Fruit fly (Drosophila melanogaster) whole organism, embryonic: ENCODE data around the gene kibra.

ENCODE experiments used
- Asciz ChIP-seq: fragments of 200-800 bp; sonication (Bioruptor generic); optimal IDR thresholded peaks from 2 replicates; lab custom pipeline; 2017; ENCODE audit warnings: missing biosample characterization, mild to moderate bottlenecking, missing genetic modification characterization, missing genetic modification reagents
- CG1024 ChIP-seq: fragments of 200-800 bp; sonication (Bioruptor generic); IDR thresholded peaks from 2 replicates; pipeline ENCODE4 v1.3.6; 2022; ENCODE audit warnings: missing biosample characterization, missing genetic modification characterization
- CG10979 ChIP-seq: fragments of 200-800 bp; sonication (Bioruptor generic); optimal IDR thresholded peaks from 2 replicates; lab custom pipeline; 2018; ENCODE audit warnings: missing biosample characterization, mild to moderate bottlenecking, missing genetic modification characterization, moderate library complexity
- CG14710 ChIP-seq: fragments of 200-800 bp; sonication (Bioruptor generic); optimal IDR thresholded peaks from 3 replicates; lab custom pipeline; 2019; ENCODE audit warnings: missing biosample characterization, mild to moderate bottlenecking, missing genetic modification characterization, moderate library complexity
- CG14965 ChIP-seq: fragments of 200-800 bp; sonication (Bioruptor generic); optimal IDR thresholded peaks from 2 replicates; lab custom pipeline; 2016; ENCODE audit warnings: missing biosample characterization, missing genetic modification characterization, borderline replicate concordance
- CG15696 ChIP-seq: fragments of 200-800 bp; sonication (Bioruptor generic); optimal IDR thresholded peaks from 2 replicates; lab custom pipeline; 2019; ENCODE audit warnings: missing biosample characterization, mild to moderate bottlenecking, missing genetic modification characterization, moderate library complexity
- CG16779 ChIP-seq: fragments of 200-800 bp; sonication (Bioruptor generic); IDR thresholded peaks from 2 replicates; pipeline ENCODE4 v1.3.6; 2022; ENCODE audit warnings: missing biosample characterization, missing genetic modification characterization
- CG17361 ChIP-seq: fragments of 200-800 bp; sonication (Bioruptor generic); IDR thresholded peaks from 3 replicates; pipeline ENCODE4 v1.3.6; 2022; ENCODE audit warnings: missing biosample characterization, missing genetic modification characterization
- CG17385 ChIP-seq: fragments of 200-800 bp; sonication (Bioruptor generic); optimal IDR thresholded peaks from 3 replicates; lab custom pipeline; 2018; ENCODE audit warnings: missing biosample characterization, mild to moderate bottlenecking, missing genetic modification characterization
- CG17802 ChIP-seq: fragments of 200-800 bp; sonication (Bioruptor generic); optimal IDR thresholded peaks from 2 replicates; lab custom pipeline; 2018; ENCODE audit warnings: missing biosample characterization, mild to moderate bottlenecking, missing genetic modification characterization, moderate library complexity
- CG1832 ChIP-seq: fragments of 200-800 bp; sonication (Bioruptor generic); optimal IDR thresholded peaks from 2 replicates; lab custom pipeline; 2017; ENCODE audit warnings: missing biosample characterization, mild to moderate bottlenecking, missing genetic modification characterization, inconsistent platforms
- CG32532 ChIP-seq: fragments of 200-800 bp; sonication (Bioruptor generic); IDR thresholded peaks from 2 replicates; pipeline ENCODE4 v1.3.6; 2022; ENCODE audit warnings: missing biosample characterization, missing genetic modification characterization
- CG32772 ChIP-seq: fragments of 200-800 bp; sonication (Bioruptor generic); IDR thresholded peaks from 2 replicates; pipeline ENCODE4 v1.3.6; 2022; ENCODE audit warnings: missing biosample characterization, missing genetic modification characterization
- CG6854 ChIP-seq: fragments of 200-800 bp; sonication (Bioruptor generic); optimal IDR thresholded peaks from 3 replicates; lab custom pipeline; 2017; ENCODE audit warnings: missing biosample characterization, mild to moderate bottlenecking, missing genetic modification characterization
- CG7745 ChIP-seq: fragments of 200-800 bp; sonication (Bioruptor generic); optimal IDR thresholded peaks from 2 replicates; lab custom pipeline; 2018; ENCODE audit warnings: missing biosample characterization, mild to moderate bottlenecking, missing genetic modification characterization, moderate library complexity
- CG7928 ChIP-seq: fragments of 200-800 bp; sonication (Bioruptor generic); optimal IDR thresholded peaks from 2 replicates; lab custom pipeline; 2017; ENCODE audit warnings: missing biosample characterization, mild to moderate bottlenecking, missing genetic modification characterization
- CG8924 ChIP-seq: fragments of 200-800 bp; optimal IDR thresholded peaks from 3 replicates; lab custom pipeline; 2019; ENCODE audit warnings: missing biosample characterization, mild to moderate bottlenecking, missing genetic modification characterization, moderate library complexity
- D ChIP-seq, 2 experiments: fragments of 200-800 bp in 1 of 2; fragments of >200 bp in 1 of 2; sonication (Bioruptor generic) in 1 of 2; optimal IDR thresholded peaks; 2 replicates in 1 of 2; 3 replicates in 1 of 2; lab custom pipeline; 2017; ENCODE audit warnings: mild to moderate bottlenecking in 1 of 2, missing biosample characterization in 1 of 2, missing genetic modification characterization in 1 of 2, missing genetic modification reagents in 1 of 2
- Dek ChIP-seq: fragments of 200-800 bp; sonication (Bioruptor generic); optimal IDR thresholded peaks from 3 replicates; lab custom pipeline; 2019; ENCODE audit warnings: missing biosample characterization, mild to moderate bottlenecking, missing genetic modification characterization, moderate library complexity
- Dfd ChIP-seq, 2 experiments: fragments of >200 bp; optimal IDR thresholded peaks; 2 replicates each; lab custom pipeline; 2017; ENCODE audit warnings: missing biosample characterization in 2 of 2, missing genetic modification characterization in 2 of 2
- Fer2 ChIP-seq: fragments of 200-800 bp; sonication (Bioruptor generic); optimal IDR thresholded peaks from 2 replicates; lab custom pipeline; 2018; ENCODE audit warnings: missing biosample characterization, mild to moderate bottlenecking, missing genetic modification characterization, moderate library complexity
- HmgZ ChIP-seq: fragments of 200-800 bp; sonication (Bioruptor generic); optimal IDR thresholded peaks from 2 replicates; lab custom pipeline; 2018; ENCODE audit warnings: missing biosample characterization, mild to moderate bottlenecking, missing genetic modification characterization
- Hr3 ChIP-seq: fragments of 200-800 bp; sonication (Bioruptor generic); optimal IDR thresholded peaks from 3 replicates; lab custom pipeline; 2016; ENCODE audit warnings: missing biosample characterization, missing genetic modification characterization
- Hr78 ChIP-seq, 2 experiments: fragments of 200-800 bp in 1 of 2; fragments of >200 bp in 1 of 2; sonication (Bioruptor generic) in 1 of 2; optimal IDR thresholded peaks; 2 replicates each; lab custom pipeline; 2017 to 2019; ENCODE audit warnings: missing biosample characterization in 2 of 2, missing genetic modification characterization in 2 of 2, mild to moderate bottlenecking in 1 of 2, moderate library complexity in 1 of 2
- Lpt ChIP-seq: fragments of >200 bp; optimal IDR thresholded peaks from 2 replicates; lab custom pipeline; 2018; ENCODE audit warnings: missing biosample characterization, missing genetic modification characterization
- Mrtf ChIP-seq: fragments of 200-800 bp; sonication (Bioruptor generic); IDR thresholded peaks from 3 replicates; pipeline ENCODE4 v1.3.6; 2022; ENCODE audit warnings: missing biosample characterization, missing genetic modification characterization
- Opbp ChIP-seq: fragments of 200-800 bp; sonication (Bioruptor generic); IDR thresholded peaks from 3 replicates; pipeline ENCODE4 v1.3.6; 2022; ENCODE audit warnings: missing biosample characterization, missing genetic modification characterization; ENCODE audit not compliant: partially characterized antibody
- Pdp1 ChIP-seq, 2 experiments: fragments of 200-800 bp; sonication (Bioruptor generic); optimal IDR thresholded peaks; 3 replicates each; lab custom pipeline; 2016; ENCODE audit warnings: missing biosample characterization in 2 of 2, missing genetic modification characterization in 2 of 2, mild to moderate bottlenecking in 1 of 2, moderate library complexity in 1 of 2
- Usf ChIP-seq: fragments of 200-800 bp; sonication (Bioruptor generic); optimal IDR thresholded peaks from 2 replicates; lab custom pipeline; 2017; ENCODE audit warnings: missing genotype, missing biosample characterization, missing genetic modification characterization
- YL-1 ChIP-seq: fragments of 200-800 bp; sonication (Bioruptor generic); optimal IDR thresholded peaks from 3 replicates; lab custom pipeline; 2017; ENCODE audit warnings: missing biosample characterization, mild to moderate bottlenecking, missing genetic modification characterization
- ac ChIP-seq: fragments of 200-800 bp; sonication (Bioruptor generic); optimal IDR thresholded peaks from 3 replicates; lab custom pipeline; 2017; ENCODE audit warnings: missing biosample characterization, mild to moderate bottlenecking, missing genetic modification characterization
- bowl ChIP-seq: fragments of 200-800 bp; sonication (Bioruptor generic); IDR thresholded peaks from 2 replicates; pipeline ENCODE4 v1.3.6; 2022; ENCODE audit warnings: missing biosample characterization, missing genetic modification characterization
- cad ChIP-seq: fragments of >200 bp; optimal IDR thresholded peaks from 2 replicates; lab custom pipeline; 2017; ENCODE audit warnings: missing biosample characterization, missing genetic modification characterization
- cato ChIP-seq: fragments of 200-800 bp; sonication (Bioruptor generic); optimal IDR thresholded peaks from 2 replicates; lab custom pipeline; 2016; ENCODE audit warnings: missing biosample characterization, missing genetic modification characterization, borderline replicate concordance
- chinmo ChIP-seq: fragments of 200-800 bp; sonication (Bioruptor generic); IDR thresholded peaks from 4 replicates; pipeline ENCODE4 v1.3.6; 2022; ENCODE audit warnings: missing biosample characterization, missing genetic modification characterization; ENCODE audit not compliant: partially characterized antibody
- chm ChIP-seq: fragments of 200-800 bp; sonication (Bioruptor generic); IDR thresholded peaks from 2 replicates; pipeline ENCODE4 v1.3.6; 2022; ENCODE audit warnings: missing biosample characterization, missing genetic modification characterization
- crp ChIP-seq, 2 experiments: fragments of 200-800 bp; sonication (Bioruptor generic); optimal IDR thresholded peaks; 2 replicates in 1 of 2; 3 replicates in 1 of 2; lab custom pipeline; 2017; ENCODE audit warnings: missing biosample characterization in 2 of 2, missing genetic modification characterization in 2 of 2, mild to moderate bottlenecking in 1 of 2, moderate library complexity in 1 of 2
- disco-r ChIP-seq: fragments of 200-800 bp; sonication (Bioruptor generic); optimal IDR thresholded peaks from 2 replicates; lab custom pipeline; 2016; ENCODE audit warnings: missing biosample characterization, missing genetic modification characterization
- dpn ChIP-seq, 2 experiments: fragments of 200-800 bp; sonication (Bioruptor generic); optimal IDR thresholded peaks; 3 replicates each; lab custom pipeline; 2016; ENCODE audit warnings: missing biosample characterization in 2 of 2, missing genetic modification characterization in 2 of 2
- ems ChIP-seq: fragments of 200-800 bp; sonication (Bioruptor generic); optimal IDR thresholded peaks from 3 replicates; lab custom pipeline; 2016; ENCODE audit warnings: missing biosample characterization, missing genetic modification characterization
- fd102C ChIP-seq: fragments of 200-800 bp; sonication (Bioruptor generic); optimal IDR thresholded peaks from 2 replicates; lab custom pipeline; 2018; ENCODE audit warnings: missing biosample characterization, mild to moderate bottlenecking, missing genetic modification characterization, moderate library complexity
- grn ChIP-seq: fragments of 200-800 bp; sonication (Bioruptor generic); optimal IDR thresholded peaks from 3 replicates; lab custom pipeline; 2017; ENCODE audit warnings: missing biosample characterization, missing genetic modification characterization
- hb ChIP-seq: fragments of 200-800 bp; sonication (Bioruptor generic); IDR thresholded peaks from 3 replicates; pipeline ENCODE4 v1.3.6; 2022; ENCODE audit warnings: missing biosample characterization, missing genetic modification characterization; ENCODE audit not compliant: partially characterized antibody
- org-1 ChIP-seq: fragments of 200-800 bp; sonication (Bioruptor generic); optimal IDR thresholded peaks from 2 replicates; lab custom pipeline; 2017; ENCODE audit warnings: missing biosample characterization, missing genetic modification characterization
- pita ChIP-seq: fragments of 200-800 bp; sonication (Bioruptor generic); optimal IDR thresholded peaks from 2 replicates; lab custom pipeline; 2017; ENCODE audit warnings: missing biosample characterization, mild to moderate bottlenecking, missing genetic modification characterization
- psq ChIP-seq: fragments of 200-800 bp; sonication (Bioruptor generic); optimal IDR thresholded peaks from 2 replicates; lab custom pipeline; 2017; ENCODE audit warnings: missing biosample characterization, missing genetic modification characterization
- pum ChIP-seq: fragments of 200-800 bp; sonication (Bioruptor generic); optimal IDR thresholded peaks from 2 replicates; lab custom pipeline; 2016; ENCODE audit warnings: missing biosample characterization, missing genetic modification characterization
- ssp ChIP-seq: fragments of 200-800 bp; sonication (Bioruptor generic); IDR thresholded peaks from 2 replicates; pipeline ENCODE4 v1.3.6; 2022; ENCODE audit warnings: missing biosample characterization, missing genetic modification characterization
- ttk ChIP-seq: fragments of 200-800 bp; sonication (Bioruptor generic); IDR thresholded peaks from 2 replicates; pipeline ENCODE4 v2.1.2; 2022; ENCODE audit warnings: missing biosample characterization, missing genetic modification characterization
- yki ChIP-seq: fragments of >200 bp; optimal IDR thresholded peaks from 3 replicates; lab custom pipeline; 2018

kibra gene

DNA sequence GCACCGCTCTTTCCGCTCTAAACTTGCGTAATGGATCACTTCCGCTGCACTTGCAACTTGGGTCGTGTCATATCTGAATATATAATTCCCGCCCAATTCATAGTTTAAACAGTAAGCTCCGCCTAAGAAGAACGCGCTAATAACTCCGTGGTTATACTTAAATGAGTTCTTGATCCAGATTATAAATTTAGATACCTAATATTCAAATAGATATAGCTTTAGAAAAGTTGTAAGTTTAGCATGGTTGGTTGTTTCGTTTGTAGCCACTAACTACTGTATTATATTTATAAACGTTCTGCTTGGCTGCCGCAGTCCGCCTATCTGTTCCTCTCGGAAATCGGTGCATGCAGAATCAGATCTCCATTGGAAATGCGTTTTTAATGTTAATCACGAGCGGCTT, 18.9 kb upstream of the kibra start (continued):
- TF ChIP-seq chm, result peak; percentile 72; the same call in 1 of the 2 replicates
- TF ChIP-seq ems (GFP tag; lab: Kevin White, UChicago), result peak; percentile 39
- TF ChIP-seq CG32772 (GFP tag; lab: Robert Waterston, UW), result peak; percentile 67
- no peak for TF ChIP-seq CG14965
- no peak for TF ChIP-seq Dek (tag; lab: Kevin White, UChicago)
- no peak for TF ChIP-seq CG7928 (GFP tag; lab: Kevin White, UChicago)
- peak; percentile 72; the same call in 1 of the 2 replicates for TF ChIP-seq ttk
- TF ChIP-seq psq (GFP tag; lab: Kevin White, UChicago), result no peak
- TF ChIP-seq CG6854, result no peak
- TF ChIP-seq fd102C (GFP tag; lab: Kevin White, UChicago), result no peak
- TF ChIP-seq CG1832 (GFP tag; lab: Kevin White, UChicago), result no peak
- no peak for TF ChIP-seq Usf
- TF ChIP-seq Opbp (GFP tag; lab: Robert Waterston, UW), result no peak
- no peak for TF ChIP-seq YL-1 (GFP tag; lab: Kevin White, UChicago)
- no peak for TF ChIP-seq bowl (GFP tag; lab: Robert Waterston, UW)
- peak; percentile 35 to 36 for TF ChIP-seq Pdp1 (GFP tag; optimal IDR thresholded peaks at IDR 0.05; lab: Kevin White, UChicago)
- no peak for TF ChIP-seq Lpt (GFP tag; lab: Kevin White, UChicago)
- TF ChIP-seq Asciz, result peak; percentile 14
- no peak for TF ChIP-seq pum
- no peak for TF ChIP-seq HmgZ
- TF ChIP-seq CG10979 (tag; lab: Kevin White, UChicago), result peak; percentile 65
- TF ChIP-seq CG17385 (GFP tag; lab: Kevin White, UChicago), result peak; percentile 47
- TF ChIP-seq ssp (GFP tag; lab: Robert Waterston, UW), result peak; percentile 48
- TF ChIP-seq disco-r (GFP tag; lab: Kevin White, UChicago), result no peak
- peak; percentile 66; the same call in 2 of the 3 replicates for TF ChIP-seq CG17361 (GFP tag; lab: Robert Waterston, UW)
- no peak for TF ChIP-seq CG17802 (tag; lab: Kevin White, UChicago)
- TF ChIP-seq Hr3 (GFP tag; lab: Kevin White, UChicago), result no peak
- TF ChIP-seq crp (GFP tag; optimal IDR thresholded peaks at IDR 0.05; lab: Kevin White, UChicago), result no peak
- TF ChIP-seq cato (GFP tag; lab: Kevin White, UChicago), result peak; percentile 4
- TF ChIP-seq Mrtf (GFP tag; lab: Robert Waterston, UW), result peak; percentile 41; the same call in 1 of the 3 replicates
- TF ChIP-seq Hr78 (GFP tag; optimal IDR thresholded peaks at IDR 0.05; lab: Kevin White, UChicago), result peak in 1 of 2 experiments; percentile 21
- TF ChIP-seq dpn (GFP tag; optimal IDR thresholded peaks at IDR 0.05; lab: Kevin White, UChicago), result peak; percentile 38 to 46
- TF ChIP-seq CG1024 (GFP tag; lab: Robert Waterston, UW), result peak; percentile 61; the same call in 1 of the 2 replicates
- no peak for TF ChIP-seq grn (GFP tag; lab: Kevin White, UChicago)
- TF ChIP-seq hb (GFP tag; lab: Robert Waterston, UW), result no peak
- TF ChIP-seq CG32532 (GFP tag; lab: Robert Waterston, UW), result no peak; the same call in 1 of the 2 replicates
- TF ChIP-seq Dfd (GFP tag; optimal IDR thresholded peaks at IDR 0.05; lab: Kevin White, UChicago), result no peak
- no peak for TF ChIP-seq yki (lab: Kevin White, UChicago)
- TF ChIP-seq CG8924 (tag; lab: Kevin White, UChicago), result peak; percentile 22
- peak; percentile 16 for TF ChIP-seq CG15696
- TF ChIP-seq chinmo (GFP tag; lab: Robert Waterston, UW), result no peak
- TF ChIP-seq Fer2 (tag; lab: Kevin White, UChicago), result no peak
- no peak for TF ChIP-seq pita (GFP tag; lab: Kevin White, UChicago)
- TF ChIP-seq cad, result no peak
- no peak for TF ChIP-seq CG7745 (tag; lab: Kevin White, UChicago)
- no peak for TF ChIP-seq CG16779 (GFP tag; lab: Robert Waterston, UW)
- TF ChIP-seq ac (GFP tag; lab: Kevin White, UChicago), result no peak
- peak; percentile 13 for TF ChIP-seq org-1 (GFP tag; lab: Kevin White, UChicago)
- TF ChIP-seq CG14710, result peak; percentile 45
- no peak for TF ChIP-seq D (optimal IDR thresholded peaks at IDR 0.05; lab: Kevin White, UChicago)
- TF ChIP-seq D (GFP tag; optimal IDR thresholded peaks at IDR 0.05; lab: Kevin White, UChicago), result peak; percentile 47
